Fruit fly (Drosophila melanogaster) whole organism, prepupa: Measurements from ENCODE around the gene CG31038.

Experiments used
- CG10631 ChIP-seq: fragments of 200-800 bp; sonication (Bioruptor generic); optimal IDR thresholded peaks from 2 replicates; lab custom pipeline; 2016; ENCODE audit warnings: missing biosample characterization, missing genetic modification characterization
- CG10669 ChIP-seq: fragments of 200-800 bp; sonication (Bioruptor generic); optimal IDR thresholded peaks from 3 replicates; lab custom pipeline; 2018; ENCODE audit warnings: missing biosample characterization, mild to moderate bottlenecking, missing genetic modification characterization, moderate library complexity
- CG11294 ChIP-seq: fragments of 200-800 bp; sonication (Bioruptor generic); IDR thresholded peaks from 2 replicates; pipeline ENCODE4 v1.3.6; 2022; ENCODE audit warnings: missing biosample characterization, missing genetic modification characterization
- CG16779 ChIP-seq: fragments of 200-800 bp; sonication (Bioruptor generic); optimal IDR thresholded peaks from 3 replicates; lab custom pipeline; 2017; ENCODE audit warnings: missing biosample characterization, mild to moderate bottlenecking, missing genetic modification characterization
- CG31627 ChIP-seq: fragments of 200-800 bp; sonication (Bioruptor generic); optimal IDR thresholded peaks from 3 replicates; lab custom pipeline; 2016; ENCODE audit warnings: missing biosample characterization, missing genetic modification characterization
- CG3919 ChIP-seq: fragments of 200-800 bp; sonication (Bioruptor generic); optimal IDR thresholded peaks from 3 replicates; lab custom pipeline; 2016; ENCODE audit warnings: missing biosample characterization, missing genetic modification characterization
- CG6163 ChIP-seq: fragments of 200-800 bp; sonication (Bioruptor generic); IDR thresholded peaks from 3 replicates; pipeline ENCODE4 v1.3.6; 2022; ENCODE audit warnings: missing biosample characterization, missing genetic modification characterization
- CG6276 ChIP-seq: fragments of 200-800 bp; sonication (Bioruptor generic); optimal IDR thresholded peaks from 2 replicates; lab custom pipeline; 2017; ENCODE audit warnings: missing biosample characterization, mild to moderate bottlenecking, missing genetic modification characterization
- CG6792 ChIP-seq: fragments of 200-800 bp; sonication (Bioruptor generic); optimal IDR thresholded peaks from 3 replicates; lab custom pipeline; 2016; ENCODE audit warnings: missing biosample characterization, missing genetic modification characterization
- CG6808 ChIP-seq: fragments of 200-800 bp; sonication (Bioruptor generic); optimal IDR thresholded peaks from 3 replicates; lab custom pipeline; 2017; ENCODE audit warnings: missing biosample characterization, missing genetic modification characterization, mild to moderate bottlenecking, moderate library complexity, missing genetic modification reagents
- CG6854 ChIP-seq: fragments of 200-800 bp; sonication (Bioruptor generic); optimal IDR thresholded peaks from 2 replicates; lab custom pipeline; 2017; ENCODE audit warnings: missing biosample characterization, mild to moderate bottlenecking, missing genetic modification characterization
- CG7368 ChIP-seq: fragments of 200-800 bp; sonication (Bioruptor generic); optimal IDR thresholded peaks from 3 replicates; lab custom pipeline; 2016; ENCODE audit warnings: missing biosample characterization, missing genetic modification characterization
- CG8119 ChIP-seq: fragments of 200-800 bp; sonication (Bioruptor generic); IDR thresholded peaks from 3 replicates; pipeline ENCODE4 v1.3.6; 2022; ENCODE audit warnings: missing biosample characterization, missing genetic modification characterization
- CG8319 ChIP-seq: fragments of 200-800 bp; sonication (Bioruptor generic); optimal IDR thresholded peaks from 3 replicates; lab custom pipeline; 2016; ENCODE audit warnings: missing biosample characterization, missing genetic modification characterization
- CG8632 ChIP-seq: fragments of 200-800 bp; sonication (Bioruptor generic); optimal IDR thresholded peaks from 3 replicates; lab custom pipeline; 2016; ENCODE audit warnings: missing biosample characterization, missing genetic modification characterization
- CG9139 ChIP-seq: fragments of 200-800 bp; sonication (Bioruptor generic); optimal IDR thresholded peaks from 3 replicates; lab custom pipeline; 2017; ENCODE audit warnings: missing biosample characterization, mild to moderate bottlenecking, missing genetic modification characterization
- Eip78C ChIP-seq: fragments of 200-800 bp; sonication (Bioruptor generic); peaks from one replicate; lab custom pipeline; 2016; ENCODE audit warnings: missing biosample characterization, missing genetic modification characterization
- Ets96B ChIP-seq: fragments of 200-800 bp; optimal IDR thresholded peaks from 2 replicates; lab custom pipeline; 2019; ENCODE audit warnings: missing biosample characterization, mild to moderate bottlenecking, missing genetic modification characterization, moderate library complexity
- Hr38 ChIP-seq: sonication (Bioruptor generic); optimal IDR thresholded peaks from 2 replicates; lab custom pipeline; 2016; ENCODE audit warnings: missing biosample characterization, missing genetic modification characterization
- Hr39 ChIP-seq: fragments of 200-800 bp; sonication (Bioruptor generic); optimal IDR thresholded peaks from 2 replicates; lab custom pipeline; 2016; ENCODE audit warnings: missing biosample characterization, missing genetic modification characterization
- Lpt ChIP-seq: fragments of 200-800 bp; sonication (Bioruptor generic); optimal IDR thresholded peaks from 3 replicates; lab custom pipeline; 2016; ENCODE audit warnings: missing biosample characterization, missing genetic modification characterization
- OdsH ChIP-seq: fragments of 200-800 bp; sonication (Bioruptor generic); optimal IDR thresholded peaks from 3 replicates; lab custom pipeline; 2016; ENCODE audit warnings: missing biosample characterization, missing genetic modification characterization
- Smox ChIP-seq: fragments of 200-800 bp; sonication (Bioruptor generic); optimal IDR thresholded peaks from 3 replicates; lab custom pipeline; 2016; ENCODE audit warnings: missing biosample characterization, missing genetic modification characterization
- Sox102F ChIP-seq: fragments of 200-800 bp; sonication (Bioruptor generic); optimal IDR thresholded peaks from 2 replicates; lab custom pipeline; 2016; ENCODE audit warnings: missing biosample characterization, mild to moderate bottlenecking, missing genetic modification characterization
- Sox14 ChIP-seq: fragments of 200-800 bp; sonication (Bioruptor generic); optimal IDR thresholded peaks from 3 replicates; lab custom pipeline; 2016; ENCODE audit warnings: missing biosample characterization, missing genetic modification characterization
- Sox15 ChIP-seq: fragments of 200-800 bp; sonication (Bioruptor generic); optimal IDR thresholded peaks from 3 replicates; lab custom pipeline; 2016; ENCODE audit warnings: missing biosample characterization, missing genetic modification characterization
- acj6 ChIP-seq: fragments of 200-800 bp; sonication (Bioruptor generic); optimal IDR thresholded peaks from 3 replicates; lab custom pipeline; 2016; ENCODE audit warnings: missing biosample characterization, missing genetic modification characterization
- cyc ChIP-seq: fragments of 200-800 bp; sonication (Bioruptor generic); optimal IDR thresholded peaks from 3 replicates; lab custom pipeline; 2016; ENCODE audit warnings: missing biosample characterization, missing genetic modification characterization
- dac ChIP-seq: fragments of 200-800 bp; sonication (Bioruptor generic); optimal IDR thresholded peaks from 2 replicates; lab custom pipeline; 2017; ENCODE audit warnings: missing biosample characterization, mild to moderate bottlenecking, missing genetic modification characterization
- esn ChIP-seq: fragments of 200-800 bp; sonication (Bioruptor generic); optimal IDR thresholded peaks from 2 replicates; lab custom pipeline; 2016; ENCODE audit warnings: missing biosample characterization, mild to moderate bottlenecking, missing genetic modification characterization, moderate library complexity
- fd85E ChIP-seq: fragments of 200-800 bp; sonication (Bioruptor generic); optimal IDR thresholded peaks from 3 replicates; lab custom pipeline; 2016; ENCODE audit warnings: missing biosample characterization, missing genetic modification characterization
- fkh ChIP-seq: fragments of 200-800 bp; sonication (Bioruptor generic); optimal IDR thresholded peaks from 3 replicates; lab custom pipeline; 2017; ENCODE audit warnings: missing biosample characterization, mild to moderate bottlenecking, missing genetic modification characterization, moderate library complexity
- lz ChIP-seq: fragments of 200-800 bp; sonication (Bioruptor generic); optimal IDR thresholded peaks from 3 replicates; lab custom pipeline; 2016; ENCODE audit warnings: missing biosample characterization, missing genetic modification characterization
- pdm3 ChIP-seq: fragments of 200-800 bp; sonication (Bioruptor generic); optimal IDR thresholded peaks from 3 replicates; lab custom pipeline; 2016; ENCODE audit warnings: missing biosample characterization, missing genetic modification characterization
- svp ChIP-seq: fragments of 200-800 bp; sonication (Bioruptor generic); peaks from one replicate; lab custom pipeline; 2016; ENCODE audit warnings: missing biosample characterization, missing genetic modification characterization

CG31038 gene

DNA sequence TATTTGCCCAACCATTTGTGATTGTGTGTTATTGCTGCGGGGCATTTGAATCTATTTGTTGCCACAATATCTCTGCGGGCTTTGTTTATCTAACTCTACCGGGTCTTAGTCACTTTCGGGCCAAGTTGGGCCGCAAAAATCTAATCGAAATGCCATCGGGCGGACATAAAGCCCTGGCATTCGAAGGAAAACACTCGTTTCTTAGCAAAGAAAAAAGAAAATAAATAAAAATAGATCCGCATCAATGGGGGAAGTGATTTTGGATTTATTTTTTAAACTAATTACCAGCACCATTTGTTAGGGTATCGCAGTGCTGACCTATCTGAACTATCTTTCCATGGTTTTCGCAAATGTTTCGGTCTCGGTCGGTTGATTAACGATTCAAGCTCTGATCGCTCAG is 21.7 kb downstream of the CG31038 start (continued):
- TF ChIP-seq CG16779 (tag; lab: Kevin White, UChicago) = no peak
- TF ChIP-seq Hr38 (GFP tag; lab: Kevin White, UChicago) = no peak
- peak; percentile 54; the same call in 1 of the 3 replicates for TF ChIP-seq CG8119 (GFP tag; lab: Robert Waterston, UW)
- no peak for TF ChIP-seq svp (GFP tag; lab: Kevin White, UChicago)
- no peak for TF ChIP-seq CG31627 (GFP tag; lab: Kevin White, UChicago)
- no peak for TF ChIP-seq CG6792 (GFP tag; lab: Kevin White, UChicago)
- TF ChIP-seq CG10669 (GFP tag; lab: Kevin White, UChicago) = no peak
- no peak for TF ChIP-seq CG10631 (GFP tag; lab: Kevin White, UChicago)
- no peak for TF ChIP-seq OdsH (GFP tag; lab: Kevin White, UChicago)

DNA sequence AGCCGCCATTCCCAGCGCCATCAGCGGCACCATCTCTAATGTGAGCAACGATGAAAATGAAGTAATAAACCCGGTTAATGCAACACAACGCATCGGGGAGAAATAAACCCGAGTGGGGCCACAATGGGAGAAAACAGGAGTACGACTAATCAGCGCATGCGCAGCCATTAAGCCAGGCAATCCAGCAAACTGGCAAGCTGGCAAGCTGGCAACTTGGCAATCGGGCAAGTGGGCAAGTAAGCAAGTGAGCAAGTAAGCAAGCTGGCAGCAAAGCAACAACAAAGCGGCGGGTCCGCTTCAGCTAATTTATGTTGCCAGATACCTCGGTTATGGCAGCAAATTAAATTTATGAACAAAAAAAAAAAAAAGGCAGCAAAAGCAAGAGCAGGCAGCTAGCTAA is 22.8 kb downstream of the CG31038 start:
- no peak for TF ChIP-seq Eip78C (GFP tag; lab: Kevin White, UChicago)
- TF ChIP-seq lz (GFP tag; lab: Kevin White, UChicago) = no peak
- TF ChIP-seq CG8119 (GFP tag; lab: Robert Waterston, UW) = no peak
- no peak for TF ChIP-seq CG6163 (GFP tag; lab: Robert Waterston, UW)
- TF ChIP-seq Sox14 = no peak
- no peak for TF ChIP-seq CG6854 (GFP tag; lab: Kevin White, UChicago)
- TF ChIP-seq Hr39 (GFP tag; lab: Kevin White, UChicago) = no peak
- TF ChIP-seq Sox15 = no peak
- TF ChIP-seq CG6276 = no peak
- no peak for TF ChIP-seq CG6808 (GFP tag; lab: Kevin White, UChicago)
- TF ChIP-seq Ets96B (tag; lab: Kevin White, UChicago) = no peak
- no peak for TF ChIP-seq CG9139 (GFP tag; lab: Kevin White, UChicago)
- TF ChIP-seq CG11294 (GFP tag; lab: Robert Waterston, UW) = no peak
- TF ChIP-seq CG8632 (GFP tag; lab: Kevin White, UChicago) = no peak
- TF ChIP-seq Sox102F (GFP tag; lab: Kevin White, UChicago) = no peak
- TF ChIP-seq Lpt (GFP tag; lab: Kevin White, UChicago) = no peak
- no peak for TF ChIP-seq fd85E (GFP tag; lab: Kevin White, UChicago)
- TF ChIP-seq CG8319 (GFP tag; lab: Kevin White, UChicago) = no peak
- no peak for TF ChIP-seq esn (GFP tag; lab: Kevin White, UChicago)
- no peak for TF ChIP-seq dac
- TF ChIP-seq, all 60 proteins: peak for 0

DNA sequence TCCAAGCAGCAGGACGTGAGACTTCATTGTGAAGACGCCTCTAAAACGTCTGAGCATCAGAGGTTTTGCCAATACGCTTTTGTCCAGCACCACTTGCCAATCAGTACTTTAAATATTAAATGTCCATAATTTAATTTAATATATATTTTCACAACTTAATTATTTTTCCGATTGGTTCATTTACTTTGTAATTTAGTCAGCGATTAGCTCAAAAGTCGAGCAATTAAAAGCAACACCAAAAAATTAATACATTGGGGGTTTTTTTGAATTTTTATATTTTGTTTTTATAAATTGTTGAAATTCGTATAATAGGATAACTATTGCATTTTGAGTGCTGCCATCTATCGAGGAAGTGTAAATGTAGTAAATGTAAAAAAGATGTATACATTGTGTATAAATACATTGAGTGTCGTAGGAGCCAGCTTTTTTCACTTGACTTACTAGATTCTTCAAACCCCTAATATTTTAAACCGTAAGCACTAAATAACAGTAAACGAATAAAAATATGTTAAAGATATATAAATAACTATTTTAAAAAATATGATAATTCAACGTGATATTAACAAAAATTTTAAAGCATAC is 27.0 kb downstream of the CG31038 start, which contains the start of gene CG15517:
CG15517 (minus strand) TSS at position 51 of the 582 bp plus-strand sequence.
- TF ChIP-seq Smox (GFP tag; lab: Kevin White, UChicago) = no peak
- TF ChIP-seq fkh = peak; percentile 30
- peak; percentile 2 for TF ChIP-seq Hr39 (GFP tag; lab: Kevin White, UChicago)
- TF ChIP-seq Hr38 (GFP tag; lab: Kevin White, UChicago) = no peak
- TF ChIP-seq cyc (GFP tag; lab: Kevin White, UChicago) = peak; percentile 11
- TF ChIP-seq Eip78C (GFP tag; lab: Kevin White, UChicago) = peak; percentile 60
- no peak for TF ChIP-seq Sox15
- TF ChIP-seq CG16779 (tag; lab: Kevin White, UChicago) = no peak
- TF ChIP-seq CG7368 (GFP tag; lab: Kevin White, UChicago) = no peak
- no peak for TF ChIP-seq CG6792 (GFP tag; lab: Kevin White, UChicago)

DNA sequence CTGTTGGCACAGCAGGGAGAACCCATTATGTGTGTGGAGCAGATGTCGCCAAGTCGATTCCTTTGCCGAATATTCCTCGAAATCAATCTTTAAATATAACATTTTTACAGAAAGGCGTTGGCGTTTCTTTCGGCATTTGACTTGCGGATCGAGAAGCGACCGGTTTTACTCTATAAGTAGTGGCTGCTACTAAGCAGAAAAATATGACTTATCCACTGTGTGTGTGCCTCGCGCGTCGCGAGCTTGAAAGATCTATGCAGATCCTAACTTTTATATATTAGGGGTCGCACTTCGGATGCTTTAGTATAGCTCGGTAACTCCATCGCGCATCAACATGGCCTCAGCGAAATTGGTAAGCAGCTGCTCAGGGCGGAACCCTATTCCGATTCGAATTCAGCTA is 28.3 kb downstream of the CG31038 start, which contains the start of gene CG15515:
CG15515 (plus strand) TSS at position 301 of the 400 bp plus-strand sequence.
- TF ChIP-seq acj6 (no peak), pdm3 (GFP tag; lab: Kevin White, UChicago) (no peak), Hr38 (GFP tag; lab: Kevin White, UChicago) (no peak), Eip78C (GFP tag; lab: Kevin White, UChicago) (peak; percentile 33), CG3919 (no peak)
